Worm (Caenorhabditis elegans): ENCODE measurements around the gene R09E10.13.

The R09E10.13 gene

DNA sequence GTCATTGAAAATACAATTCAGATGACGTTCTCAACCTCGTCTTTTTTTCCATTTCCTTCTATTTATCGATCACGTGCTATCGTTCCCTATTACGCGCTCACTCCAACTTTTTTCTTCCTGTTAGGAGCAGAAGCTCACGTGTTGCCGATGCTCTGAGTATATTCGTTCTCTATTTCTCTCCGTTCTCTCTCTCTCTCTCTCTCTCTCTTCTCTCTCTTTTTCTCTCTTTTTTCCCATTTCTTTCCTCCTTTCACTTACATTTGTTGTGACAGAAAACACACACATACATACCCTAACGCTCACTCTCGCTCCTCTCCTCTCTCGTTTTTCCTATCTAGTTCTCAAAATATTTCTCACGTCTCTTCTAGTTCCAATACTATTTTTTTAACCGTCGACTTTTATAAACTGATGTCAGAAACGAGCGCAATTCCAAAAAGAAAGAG lies 42.6 kb downstream of the R09E10.13 start (continued):
- TF ChIP-seq nfyb-1 (GFP tag; IDR thresholded peaks at IDR 0.05): peak; percentile 79
- TF ChIP-seq madf-10 (tag; optimal IDR thresholded peaks at IDR 0.05): peak; percentile 60
- TF ChIP-seq F33H1.4 (GFP tag; IDR thresholded peaks at IDR 0.05): no peak
- TF ChIP-seq somi-1 (GFP tag; optimal IDR thresholded peaks at IDR 0.05): peak; percentile 84
- TF ChIP-seq attf-6 (GFP tag; IDR thresholded peaks at IDR 0.05): no peak
- peak; percentile 39 for TF ChIP-seq die-1 (tag; optimal IDR thresholded peaks at IDR 0.05)
- peak; percentile 91 for TF ChIP-seq lin-40 (tag; optimal IDR thresholded peaks at IDR 0.05)
- no peak for TF ChIP-seq rec-8 (tag; optimal IDR thresholded peaks at IDR 0.05)
- peak; percentile 95 for TF ChIP-seq nhr-80 (tag; optimal IDR thresholded peaks at IDR 0.05)
- TF ChIP-seq athp-1 (tag; optimal IDR thresholded peaks at IDR 0.05): no peak
- TF ChIP-seq tbx-9 (tag; optimal IDR thresholded peaks at IDR 0.05; ENCODE audit: borderline replicate concordance): no peak
- no peak for TF ChIP-seq hlh-12 (tag; optimal IDR thresholded peaks at IDR 0.05)
- no peak for TF ChIP-seq snpc-3.4 (tag; optimal IDR thresholded peaks at IDR 0.05)

DNA sequence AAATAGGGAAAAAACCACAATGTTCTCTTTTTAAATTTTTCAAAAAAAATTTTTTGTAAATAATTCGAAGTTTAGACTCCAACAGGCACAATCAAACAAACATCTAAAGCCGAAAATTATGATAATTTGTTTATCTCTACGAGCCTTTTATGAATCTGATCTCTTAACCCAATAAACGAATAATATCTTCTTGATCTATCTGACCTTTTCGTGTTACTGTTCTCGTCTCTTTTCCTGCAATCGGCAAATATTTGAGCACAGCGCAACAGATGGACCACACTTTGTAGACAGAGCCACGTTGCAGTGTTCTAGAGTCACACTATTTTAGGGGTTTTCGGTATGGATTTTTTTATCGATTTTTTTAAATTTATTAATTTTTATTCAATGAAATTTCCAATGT lies 43.2 kb downstream of the R09E10.13 start:
- TF ChIP-seq B0336.3 (GFP tag; IDR thresholded peaks at IDR 0.05) (no peak), T07F8.4 (tag; optimal IDR thresholded peaks at IDR 0.05) (no peak), nfya-2 (GFP tag; IDR thresholded peaks at IDR 0.05) (no peak), ceh-79 (tag; optimal IDR thresholded peaks at IDR 0.05) (no peak), nfya-1 (tag; optimal IDR thresholded peaks at IDR 0.05; ENCODE audit: borderline replicate concordance, insufficient read depth) (no peak), sea-2 (GFP tag; IDR thresholded peaks at IDR 0.05) (no peak), ceh-100 (GFP tag; IDR thresholded peaks at IDR 0.05) (no peak)

DNA sequence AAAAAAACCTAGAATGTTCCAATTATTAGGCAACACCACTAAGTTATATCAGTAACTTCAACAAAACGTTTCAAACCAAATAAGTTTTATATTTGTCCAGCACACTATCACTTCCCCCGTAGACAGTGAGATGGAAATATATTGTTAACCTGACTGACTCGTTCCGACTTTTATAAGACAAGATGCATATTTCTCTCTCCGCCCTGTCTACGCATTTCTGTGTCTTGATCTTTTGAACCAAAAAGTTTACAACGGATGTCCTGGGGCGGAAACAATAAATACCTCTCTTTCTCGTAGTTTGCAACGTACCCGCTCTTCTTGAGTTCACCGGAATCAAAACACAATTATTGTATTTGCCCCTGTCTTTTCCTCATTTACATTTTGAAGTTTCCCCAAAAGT lies 43.7 kb downstream of the R09E10.13 start:
- TF ChIP-seq attf-3 (GFP tag; conservative IDR thresholded peaks at IDR 0.05) (no peak), akir-1 (GFP tag; optimal IDR thresholded peaks at IDR 0.05) (no peak), Y53G8AR.9 (GFP tag; conservative IDR thresholded peaks at IDR 0.05) (no peak), unc-130 (GFP tag; optimal IDR thresholded peaks at IDR 0.05) (no peak), C06A6.2 (GFP tag; conservative IDR thresholded peaks at IDR 0.05) (no peak), him-1 (tag; optimal IDR thresholded peaks at IDR 0.05) (no peak), ccch-3 (GFP tag; optimal IDR thresholded peaks at IDR 0.05) (no peak)

DNA sequence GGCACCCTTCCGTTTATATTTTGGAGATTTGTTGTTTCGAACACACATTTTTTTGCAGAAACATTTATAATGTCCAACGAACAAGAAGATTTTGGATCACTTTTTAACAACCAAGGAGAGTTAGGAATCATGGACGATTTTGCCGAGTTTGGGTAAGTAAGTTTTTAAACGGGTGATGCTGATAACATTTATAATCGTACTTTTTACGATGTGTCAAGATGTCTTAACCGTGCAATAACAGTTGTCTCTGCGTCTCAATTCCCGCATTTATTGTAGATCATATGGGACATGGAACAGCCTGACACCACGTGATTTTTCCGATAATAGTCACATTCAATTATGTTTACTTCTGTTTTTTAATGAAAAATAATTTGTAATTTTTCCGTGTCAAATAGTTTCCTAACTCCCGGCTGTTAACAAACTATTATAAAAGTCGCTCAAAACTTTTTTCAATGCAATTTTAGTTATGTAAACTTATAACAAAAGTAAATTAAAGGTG lies 44.3 kb downstream of the R09E10.13 start, which contains the start of gene daf-14:
Gene daf-14, plus strand, starts transcription at position 51 of the 499 bp plus-strand sequence.
- TF ChIP-seq nhr-80 (tag; optimal IDR thresholded peaks at IDR 0.05): peak; percentile 20
- TF ChIP-seq ztf-26 (tag; optimal IDR thresholded peaks at IDR 0.05): peak; percentile 43
- TF ChIP-seq B0261.1 (tag; optimal IDR thresholded peaks at IDR 0.05): no peak
- TF ChIP-seq cebp-1 (GFP tag; IDR thresholded peaks at IDR 0.05): no peak
- TF ChIP-seq cebp-1 (tag; optimal IDR thresholded peaks at IDR 0.05): peak; percentile 22

DNA sequence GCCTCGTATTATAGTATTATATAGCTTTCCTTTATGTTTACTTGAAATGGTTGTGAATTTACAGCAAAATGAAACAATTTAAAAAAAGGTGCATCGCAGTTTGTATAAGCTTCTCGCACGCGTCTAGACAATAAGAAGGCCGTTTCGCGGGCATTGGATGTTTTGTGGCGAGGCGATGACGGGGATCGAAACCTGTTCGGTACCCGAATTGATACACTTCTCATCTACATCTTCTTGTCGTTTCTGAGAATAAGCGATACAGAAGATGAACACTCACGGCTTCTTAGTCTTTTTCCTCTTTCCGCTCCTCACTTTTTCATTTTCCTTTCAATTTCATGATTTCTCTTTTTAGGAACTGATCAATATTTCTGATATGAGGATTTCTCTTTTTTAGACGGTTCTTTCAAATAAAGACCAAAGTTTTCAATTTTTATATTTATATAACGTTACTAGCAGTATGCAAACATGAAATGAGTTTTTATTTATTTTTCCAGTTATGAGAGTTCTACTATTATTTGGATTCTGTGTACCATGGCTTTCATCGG lies 49.2 kb downstream of the R09E10.13 start, which contains the start of gene F01G10.10:
Gene F01G10.10, plus strand, starts transcription at position 495 of the 545 bp plus-strand sequence.
- TF ChIP-seq tlf-1 (GFP tag; optimal IDR thresholded peaks at IDR 0.05) (peak; percentile 21), F22D6.2 (tag; optimal IDR thresholded peaks at IDR 0.05) (no peak), lin-26 (GFP tag; IDR thresholded peaks at IDR 0.05) (peak; percentile 56; the same call in 1 of the 2 replicates), aptf-2 (GFP tag; conservative IDR thresholded peaks at IDR 0.05) (no peak), egrh-3 (GFP tag; IDR thresholded peaks at IDR 0.05) (no peak), C06A6.2 (GFP tag; conservative IDR thresholded peaks at IDR 0.05) (no peak), ztf-3 (GFP tag; optimal IDR thresholded peaks at IDR 0.05) (no peak), egl-44 (GFP tag; IDR thresholded peaks at IDR 0.05) (no peak), Y53F4B.3 (GFP tag; IDR thresholded peaks at IDR 0.05) (no peak), fkh-3 (tag; optimal IDR thresholded peaks at IDR 0.05) (no peak), gei-17 (GFP tag; optimal IDR thresholded peaks at IDR 0.05) (no peak), lin-40 (tag; optimal IDR thresholded peaks at IDR 0.05) (peak; percentile 20), C17E4.6 (GFP tag; IDR thresholded peaks at IDR 0.05) (peak; percentile 37; the same call in 1 of the 2 replicates), ceh-100 (GFP tag; IDR thresholded peaks at IDR 0.05) (no peak), snpc-1.3 (tag; optimal IDR thresholded peaks at IDR 0.05; ENCODE audit: insufficient read depth) (no peak)
